Fruit fly (Drosophila melanogaster): Measurements from ENCODE around the gene Alp13.

- TF ChIP-seq Snoo (tag; optimal IDR thresholded peaks at IDR 0.05) (no peak), CG15710 (tag; optimal IDR thresholded peaks at IDR 0.05) (peak; percentile 18), CG17806 (tag; optimal IDR thresholded peaks at IDR 0.05) (peak; percentile 14)
Observed at dm6 chr3R:10109938-10110337, 34.8 kb upstream of the Alp13 start, which contains the start of gene Fmr1.

All from whole organism, pupa.